Worm (Caenorhabditis elegans) whole organism, L4/young adult: ENCODE results near the gene sid-2.

Experiments
- W03F9.2 ChIP-seq: fragments of 150-350 bp; optimal IDR thresholded peaks from 2 replicates; lab custom pipeline; 2014; ENCODE audit warnings: missing biosample characterization, missing genetic modification characterization
- dao-5 ChIP-seq: sonication (generic microtip); optimal IDR thresholded peaks from 2 replicates; lab custom pipeline; 2016; ENCODE audit warnings: missing genotype, missing genetic modification characterization, moderate library complexity, missing compliant biosample characterization
- him-1 ChIP-seq: sonication (generic microtip); optimal IDR thresholded peaks from 2 replicates; lab custom pipeline; 2016; ENCODE audit warnings: missing genotype, missing genetic modification reagents, missing genetic modification characterization, missing compliant biosample characterization

DNA sequence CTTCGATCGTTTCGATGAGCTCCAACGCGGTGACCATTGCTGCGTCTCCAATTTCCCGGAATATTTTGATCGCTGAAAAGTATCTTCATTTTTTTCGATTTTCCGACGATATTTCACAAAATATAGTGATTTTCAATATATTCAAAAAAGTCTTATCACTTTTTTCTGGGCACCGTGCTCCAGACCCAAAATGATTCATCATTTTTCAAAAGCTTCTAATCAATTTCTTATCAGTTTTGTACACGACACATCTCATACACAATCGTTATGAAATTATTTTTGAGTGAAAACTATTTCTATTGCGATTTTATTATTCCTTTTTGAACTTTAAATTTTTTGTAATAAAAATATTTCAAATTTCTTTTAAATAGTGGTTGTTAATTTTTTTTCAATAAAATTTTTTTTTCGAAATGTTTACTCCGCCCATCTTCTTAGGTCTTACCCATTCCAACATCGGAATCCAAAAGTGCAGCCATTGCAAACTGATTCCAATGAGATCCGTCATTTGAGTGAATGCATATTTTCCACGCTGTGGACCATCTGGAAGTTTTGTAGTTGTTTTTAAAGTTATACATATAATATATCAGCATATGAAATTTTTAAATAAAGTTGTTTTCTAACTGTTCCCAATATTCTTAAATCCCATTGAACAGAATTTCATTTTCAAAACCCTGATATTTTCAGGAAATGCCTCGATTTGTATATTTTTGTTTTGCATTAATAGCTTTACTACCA is at the start of gene sid-2:
- TF ChIP-seq dao-5, result no peak
- no peak for TF ChIP-seq W03F9.2 (tag; lab: Kevin White, UChicago)
- no peak for TF ChIP-seq him-1 (tag; lab: Kevin White, UChicago)
